Fruit fly (Drosophila melanogaster) Kc167 (cell line): ENCODE data around the gene CG18814.

ENCODE experiments used
- Sin3A ChIP-seq: fragments of >200 bp; optimal IDR thresholded peaks from 2 replicates; lab custom pipeline; 2018; ENCODE audit warnings: missing external identifiers
- insv ChIP-seq: fragments of >200 bp; optimal IDR thresholded peaks from 3 replicates; lab custom pipeline; 2018; ENCODE audit warnings: missing external identifiers
- psq ChIP-seq: fragments of >200 bp; optimal IDR thresholded peaks from 2 replicates; lab custom pipeline; 2017; ENCODE audit warnings: missing external identifiers

DNA sequence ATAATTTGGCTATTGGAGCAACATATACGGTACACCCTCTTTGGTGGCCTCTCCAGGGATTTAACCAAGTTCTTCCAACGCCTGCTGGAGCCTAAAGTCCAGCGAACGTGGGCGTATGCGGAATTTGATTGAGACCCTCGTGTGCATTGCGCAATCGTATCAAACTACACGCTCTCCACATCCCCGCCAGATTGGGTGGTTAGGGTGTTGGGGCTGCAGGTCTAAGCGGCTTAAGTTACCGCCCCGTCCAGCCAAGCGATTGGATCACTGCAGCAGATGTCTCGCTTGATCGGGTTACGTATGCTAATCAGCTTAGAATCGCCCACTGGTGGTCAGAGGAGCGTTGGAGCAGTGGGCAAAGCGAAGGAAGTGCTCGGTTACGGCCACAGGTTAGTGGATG lies 38.9 kb upstream of the CG18814 start, which contains the start of gene CG33060:
- TF ChIP-seq insv (lab: Kevin White, UChicago) = no peak
- no peak for TF ChIP-seq Sin3A (lab: Kevin White, UChicago)
- TF ChIP-seq psq (lab: Kevin White, UChicago) = no peak
